Worm (Caenorhabditis elegans): Measurements from ENCODE around the gene fbxb-95.
"Not testable (repeated sequence)": the region's sequence is repeated elsewhere in the genome, so short reads cannot be mapped to it uniquely, and the experiment has no call there.

The fbxb-95 gene

DNA sequence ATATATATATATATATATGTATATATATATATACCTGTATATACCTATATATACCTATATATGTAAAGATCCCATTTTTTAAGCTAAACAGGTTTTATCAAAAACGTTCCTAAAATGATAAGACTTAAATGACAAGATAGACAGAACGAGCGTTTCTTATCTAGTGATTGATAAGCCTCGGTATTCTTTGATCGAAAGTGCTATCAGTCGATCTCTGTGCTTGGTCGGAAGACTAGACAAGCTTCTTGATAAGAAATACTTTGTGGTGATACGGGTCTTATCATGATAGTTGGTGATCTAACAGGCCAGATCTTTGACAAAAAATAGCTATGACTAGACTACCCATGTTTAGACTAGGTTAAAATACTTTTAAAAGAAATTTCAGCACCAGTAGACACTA, 2.5 kb upstream of the fbxb-95 start:
- TF ChIP-seq unc-62 (GFP tag; optimal IDR thresholded peaks at IDR 0.05), result no peak

DNA sequence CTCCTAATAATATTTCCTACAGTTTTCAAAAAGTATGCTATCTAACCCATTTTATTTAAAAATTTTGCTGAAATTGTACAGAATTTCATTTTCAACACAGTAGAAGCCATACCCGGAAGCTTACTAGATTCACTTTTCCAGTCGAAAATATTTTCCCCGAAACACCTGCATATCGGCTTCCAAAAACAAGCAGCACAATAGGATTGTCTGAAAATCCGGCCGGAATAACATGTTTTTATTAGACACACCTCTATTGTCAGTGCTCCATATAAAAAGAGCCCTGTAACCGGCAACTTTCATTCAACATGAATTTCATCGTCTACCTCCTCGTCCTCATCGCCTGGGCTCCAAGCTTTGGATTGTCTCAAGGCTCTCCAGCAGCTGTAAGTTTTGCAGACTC, 1.7 kb upstream of the fbxb-95 start, which contains the start of gene C52E2.2:
Gene C52E2.2, plus strand, starts transcription at position 301 of the 400 bp plus-strand sequence.
- no peak for TF ChIP-seq unc-62 (GFP tag; optimal IDR thresholded peaks at IDR 0.05)

DNA sequence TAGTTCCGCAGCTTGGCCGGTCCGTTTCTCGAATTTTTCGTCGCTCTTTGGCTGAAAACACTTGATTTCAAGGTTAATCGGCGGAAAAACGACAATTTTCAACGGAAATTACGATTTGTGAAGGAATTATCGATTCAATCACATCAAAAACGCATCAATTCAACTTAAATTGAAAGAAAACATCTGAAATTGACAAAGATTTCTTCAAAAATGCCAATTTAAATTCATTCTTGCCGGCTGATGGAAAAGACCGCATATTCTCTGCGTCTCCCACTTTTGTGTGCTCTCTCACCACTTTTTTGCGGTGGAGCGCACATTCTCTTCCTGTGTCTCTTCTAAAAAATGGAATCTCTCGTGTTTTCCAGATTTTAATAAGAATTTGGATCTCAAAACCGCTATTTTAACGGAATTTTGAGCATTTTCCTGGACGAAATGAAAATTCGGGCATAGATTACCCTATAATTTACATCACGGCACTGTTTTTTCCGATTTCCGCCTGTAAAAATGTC, 7.1 kb downstream of the fbxb-95 start, which contains the start of gene C16C4.18:
Gene C16C4.18, minus strand, starts transcription at position 51 of the 509 bp plus-strand sequence.
- TF ChIP-seq unc-62 (GFP tag; optimal IDR thresholded peaks at IDR 0.05), result not testable (repeated sequence)

DNA sequence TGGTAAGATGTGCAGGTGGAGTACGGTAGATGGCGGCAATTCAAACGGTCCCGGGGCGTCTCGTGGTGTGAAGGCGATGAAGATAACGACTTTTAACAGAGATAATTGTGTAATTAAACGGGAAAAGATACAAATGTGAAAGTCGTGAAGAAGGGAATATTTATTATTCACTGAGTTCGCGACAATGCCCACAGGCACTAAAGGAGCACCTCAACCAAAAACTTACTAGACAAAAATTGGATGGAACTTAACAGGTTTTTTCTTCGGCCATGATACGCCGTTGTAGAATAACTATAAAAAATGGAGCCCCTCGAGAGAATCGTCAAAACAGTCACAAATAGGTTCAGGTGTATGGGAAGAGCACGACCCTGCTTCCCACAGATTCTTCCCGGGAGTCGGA, 8.1 kb downstream of the fbxb-95 start, which contains the start of gene fbxb-98:
Gene fbxb-98, plus strand, starts transcription at position 301 of the 400 bp plus-strand sequence.
- not testable (repeated sequence) for TF ChIP-seq unc-62 (GFP tag; optimal IDR thresholded peaks at IDR 0.05)

DNA sequence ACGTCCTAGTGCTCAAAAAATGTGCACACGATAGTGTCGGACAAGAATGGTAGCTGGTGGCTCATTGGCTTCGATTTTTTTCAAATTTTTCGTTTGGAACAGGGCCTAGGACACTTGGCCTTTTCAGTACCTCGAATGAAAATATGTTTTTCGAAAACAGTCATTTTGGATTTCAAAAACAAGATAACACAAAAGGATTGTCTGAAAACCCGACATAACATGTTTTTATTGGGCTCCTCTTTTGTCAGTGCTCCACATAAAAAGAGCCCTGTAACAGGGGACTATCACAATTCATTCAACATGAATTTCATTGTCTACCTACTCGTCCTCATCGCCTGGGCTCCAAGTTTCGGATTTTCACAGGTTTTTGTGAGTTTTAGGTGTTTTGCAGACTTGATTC, 10.1 kb downstream of the fbxb-95 start, which contains the start of gene C16C4.17:
Gene C16C4.17, plus strand, starts transcription at position 301 of the 400 bp plus-strand sequence.
- TF ChIP-seq unc-62 (GFP tag; optimal IDR thresholded peaks at IDR 0.05), result no peak

DNA sequence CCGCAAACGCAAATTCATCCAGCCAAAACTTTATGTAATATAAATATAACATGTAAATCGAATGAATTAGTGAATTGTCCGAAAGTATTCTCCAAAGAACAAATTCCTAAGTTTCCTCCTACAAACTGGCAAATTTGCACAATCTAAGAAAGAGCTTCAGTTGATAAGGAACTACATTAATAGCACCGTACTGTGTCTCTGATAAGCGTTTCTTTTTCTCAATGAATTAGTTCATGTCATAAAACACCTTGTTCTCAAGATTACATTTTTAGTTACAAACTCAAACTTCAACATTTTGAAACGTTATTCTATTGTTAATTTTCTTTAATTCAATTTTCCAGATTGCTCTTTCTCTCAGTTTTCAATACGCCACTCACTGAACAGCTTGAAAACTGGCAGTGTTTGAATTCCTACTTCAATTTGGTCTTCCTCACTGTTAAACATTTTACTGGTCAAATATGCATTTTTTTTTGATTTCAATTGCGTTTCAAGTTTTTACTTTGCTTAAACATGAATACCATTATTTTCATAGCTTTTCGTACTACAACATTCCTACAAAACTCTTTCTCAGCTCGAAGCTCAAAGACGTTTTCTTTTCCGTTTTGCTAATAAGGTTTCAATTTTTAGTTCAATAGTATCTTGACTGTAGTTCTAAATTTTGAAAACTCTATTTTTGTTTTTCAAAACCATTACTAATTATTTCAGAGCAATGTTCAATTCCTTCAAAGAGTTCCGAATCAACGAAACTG, 11.7 kb downstream of the fbxb-95 start, which contains the start of gene math-15:
Gene math-15, plus strand, starts transcription at position 699 of the 749 bp plus-strand sequence.
- TF ChIP-seq unc-62 (GFP tag; optimal IDR thresholded peaks at IDR 0.05), result no peak

DNA sequence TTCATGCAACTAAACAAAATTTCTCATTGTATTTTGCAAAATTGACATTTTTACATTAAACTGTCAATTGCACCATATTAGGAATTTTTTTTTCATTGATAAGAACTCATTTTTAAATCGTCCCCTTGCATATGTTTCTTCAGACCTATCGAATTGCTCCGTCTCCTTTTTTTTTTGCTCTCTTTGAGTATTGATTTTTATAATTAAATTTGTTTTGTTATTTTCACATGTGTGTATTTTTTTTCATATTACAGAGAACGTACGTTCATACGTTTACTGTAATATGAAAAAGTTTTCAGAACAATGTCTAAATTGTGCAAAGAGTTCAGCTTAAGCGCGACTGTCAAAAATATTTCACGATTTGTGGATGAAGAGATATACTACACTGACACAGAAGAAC, 14.9 kb downstream of the fbxb-95 start, which contains the start of gene math-14:
Gene math-14, plus strand, starts transcription at position 301 of the 400 bp plus-strand sequence.
- TF ChIP-seq unc-62 (GFP tag; optimal IDR thresholded peaks at IDR 0.05), result no peak

DNA sequence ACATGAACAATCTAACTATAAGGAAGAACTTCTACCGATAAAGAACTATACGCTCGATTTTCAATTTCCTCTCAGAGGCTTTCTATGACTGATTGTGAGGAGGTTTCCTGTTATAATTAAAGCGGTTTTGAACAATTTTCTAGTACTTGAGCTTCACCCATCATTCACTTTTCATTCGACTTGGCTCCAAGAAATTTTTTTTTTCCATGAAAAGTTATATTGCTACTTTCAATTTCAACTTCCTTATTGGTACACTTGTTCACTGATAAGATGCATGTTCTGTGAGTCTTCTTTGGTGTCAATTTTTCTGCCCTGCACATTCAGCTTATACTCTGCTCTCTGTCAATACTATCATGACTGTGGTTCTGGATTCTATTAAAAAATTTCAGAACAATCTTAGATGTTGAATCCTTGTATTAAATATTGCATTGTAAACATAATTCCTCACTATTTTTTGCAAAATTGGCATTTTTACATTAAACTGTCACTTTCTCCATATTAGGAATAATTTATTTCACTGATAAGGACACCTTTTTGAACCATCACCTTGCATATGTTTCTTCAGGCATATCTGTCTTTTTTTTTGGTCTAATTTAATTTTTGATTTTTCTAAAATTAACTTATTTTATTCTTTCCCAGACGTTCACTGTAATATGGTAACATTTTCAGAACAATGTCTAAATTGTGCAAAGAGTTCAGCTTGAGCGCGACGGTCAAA, 16.8 kb downstream of the fbxb-95 start, which contains the start of gene math-10:
Gene math-10, plus strand, starts transcription at position 668 of the 718 bp plus-strand sequence.
- TF ChIP-seq unc-62 (GFP tag; optimal IDR thresholded peaks at IDR 0.05), result no peak

DNA sequence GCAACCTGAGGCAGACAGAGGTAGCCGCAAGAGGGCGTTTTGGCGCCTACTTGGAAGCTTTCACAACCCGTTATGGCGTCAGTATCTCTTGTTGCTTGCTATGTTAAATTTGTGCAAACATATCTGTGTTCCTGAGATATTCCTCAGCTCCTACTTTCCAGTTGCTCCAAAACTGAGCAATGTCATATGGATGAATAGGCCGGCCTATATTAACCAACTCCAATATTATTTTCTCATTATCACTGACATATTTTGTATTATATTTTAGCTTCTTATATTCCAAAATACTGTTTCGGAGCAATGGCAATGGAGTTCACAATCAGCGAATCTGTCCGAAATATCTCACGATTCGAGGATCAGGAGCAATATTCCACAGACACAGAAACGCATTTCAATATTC, 21.5 kb downstream of the fbxb-95 start, which contains the start of gene math-13:
Gene math-13, plus strand, starts transcription at position 301 of the 400 bp plus-strand sequence.
- TF ChIP-seq unc-62 (GFP tag; optimal IDR thresholded peaks at IDR 0.05), result no peak

DNA sequence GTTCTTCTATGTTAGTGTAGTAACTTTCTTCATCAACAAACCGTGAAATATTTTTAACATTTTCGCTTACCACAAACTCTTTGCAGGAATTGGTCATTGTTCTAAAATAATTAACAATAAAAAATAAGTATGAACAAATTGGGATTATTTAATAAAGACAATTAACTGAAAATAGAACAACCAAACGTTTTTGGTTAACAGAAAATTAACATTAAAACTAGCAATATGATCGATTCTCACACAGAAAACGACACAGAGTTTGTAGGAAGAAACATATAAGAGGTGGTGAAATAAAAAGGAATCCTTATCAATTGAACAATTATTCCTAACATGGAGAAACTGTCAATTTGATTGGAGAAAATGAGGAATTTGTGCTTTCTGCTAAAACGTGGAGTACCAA, 24.5 kb downstream of the fbxb-95 start, which contains the start of gene math-16:
Gene math-16, minus strand, starts transcription at position 101 of the 400 bp plus-strand sequence.
- TF ChIP-seq unc-62 (GFP tag; optimal IDR thresholded peaks at IDR 0.05), result no peak

DNA sequence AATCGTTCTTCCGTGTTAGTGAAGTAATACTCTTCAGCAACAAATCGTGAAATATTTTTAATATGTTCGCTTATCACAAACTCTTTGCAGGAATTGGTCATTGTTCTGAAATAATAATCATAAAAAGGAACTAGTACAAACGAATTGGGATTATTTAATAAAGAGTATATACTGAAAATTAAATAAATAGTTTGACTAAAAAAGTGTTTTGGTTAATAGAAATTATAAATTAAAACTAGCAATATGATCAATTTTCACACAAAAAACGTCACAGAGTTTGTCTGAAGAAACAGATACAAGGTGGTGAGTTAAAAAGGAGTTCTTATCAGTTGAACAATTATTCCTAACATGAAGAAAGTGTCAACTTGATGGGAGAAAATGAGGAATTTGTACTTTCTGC, 28.5 kb downstream of the fbxb-95 start, which contains the start of gene math-5:
Gene math-5, minus strand, starts transcription at position 101 of the 400 bp plus-strand sequence.
- no peak for TF ChIP-seq unc-62 (GFP tag; optimal IDR thresholded peaks at IDR 0.05)

DNA sequence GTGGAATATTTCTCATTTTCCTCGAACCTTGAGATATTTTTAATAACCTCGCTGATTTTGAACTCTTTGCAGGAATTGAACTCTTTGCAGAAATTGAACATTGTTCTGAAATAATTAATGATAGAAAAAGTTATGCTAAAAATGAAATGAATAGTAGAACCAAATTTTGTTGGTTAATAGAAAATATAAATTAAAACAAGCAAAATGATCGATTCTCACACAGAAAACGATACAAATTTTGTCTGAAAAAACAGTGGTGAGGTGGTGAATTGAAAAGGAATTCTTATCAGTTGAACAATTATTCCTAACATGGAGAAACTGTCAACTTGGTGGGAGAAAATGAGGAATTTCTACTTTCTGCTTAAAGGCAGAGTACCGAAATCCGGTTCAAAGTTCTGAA, 30.4 kb downstream of the fbxb-95 start, which contains the start of gene math-6:
Gene math-6, minus strand, starts transcription at position 101 of the 400 bp plus-strand sequence.
- no peak for TF ChIP-seq unc-62 (GFP tag; optimal IDR thresholded peaks at IDR 0.05)

DNA sequence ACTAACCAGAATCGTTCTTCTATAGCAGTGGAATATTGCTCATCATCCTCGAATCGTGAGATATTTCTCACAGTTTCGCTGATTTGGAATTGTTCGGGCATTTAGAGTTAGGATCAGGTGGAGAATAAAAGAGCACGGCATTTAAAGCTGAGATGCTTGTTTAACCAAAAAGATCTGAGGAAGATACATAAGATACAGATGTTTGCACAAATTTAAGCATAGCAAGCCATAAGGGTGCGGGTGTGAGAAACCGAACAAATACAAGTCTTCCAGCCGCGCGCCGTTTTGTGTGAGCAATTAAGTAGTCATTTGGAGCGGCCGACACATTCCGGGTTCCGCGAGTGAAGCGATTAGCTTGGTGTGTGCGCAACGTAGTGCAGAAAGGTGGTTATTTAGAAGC, 32.2 kb downstream of the fbxb-95 start, which contains the start of gene math-7:
Gene math-7, minus strand, starts transcription at position 101 of the 400 bp plus-strand sequence.
- TF ChIP-seq unc-62 (GFP tag; optimal IDR thresholded peaks at IDR 0.05), result no peak

DNA sequence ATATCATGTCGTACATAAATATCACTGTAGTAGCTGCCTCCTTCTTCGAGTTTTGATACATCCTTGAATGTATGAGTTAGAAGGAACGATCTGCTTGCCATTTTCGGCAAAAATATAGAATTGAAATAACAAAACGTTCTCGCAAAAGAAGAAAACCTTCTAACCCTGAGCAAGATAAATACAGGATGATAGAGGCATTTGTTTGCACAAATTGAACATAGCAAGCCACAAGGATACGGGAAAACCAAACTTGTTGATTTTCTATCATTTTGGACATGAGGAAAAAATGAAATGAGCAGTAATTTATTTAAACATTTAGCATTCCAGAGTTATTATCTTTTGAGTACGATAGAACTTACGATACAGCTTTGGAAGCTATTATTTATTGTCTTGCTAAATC, 34.9 kb downstream of the fbxb-95 start, which contains the start of gene math-8:
Gene math-8, minus strand, starts transcription at position 101 of the 400 bp plus-strand sequence.
- TF ChIP-seq unc-62 (GFP tag; optimal IDR thresholded peaks at IDR 0.05), result no peak

DNA sequence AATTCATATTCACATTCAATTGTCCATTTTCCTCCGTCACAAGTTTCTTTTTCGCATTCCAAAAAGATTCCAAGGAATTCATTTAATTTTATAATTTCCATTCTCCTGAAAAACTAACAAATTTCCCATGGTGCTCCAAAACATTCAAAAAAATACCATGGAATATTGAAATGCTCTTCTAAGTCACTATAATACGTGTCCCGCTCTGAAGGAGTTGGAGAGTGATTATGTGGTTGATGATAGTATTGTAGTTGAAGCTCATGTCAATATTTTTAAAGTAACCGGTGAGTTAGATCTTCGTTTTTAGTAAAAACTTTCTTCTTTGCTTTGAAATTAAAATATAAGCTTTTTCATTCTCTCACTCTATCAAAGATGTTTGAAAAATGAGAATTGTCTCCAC, 36.5 kb downstream of the fbxb-95 start, which contains the start of gene math-9:
Gene math-9, minus strand, starts transcription at position 101 of the 400 bp plus-strand sequence.
- TF ChIP-seq unc-62 (GFP tag; optimal IDR thresholded peaks at IDR 0.05), result no peak
